Worm (Caenorhabditis elegans) whole organism, early embryonic: ENCODE measurements around the gene fbxb-29.

ENCODE experiments used
- B0310.2 ChIP-seq: sonication (generic microtip); optimal IDR thresholded peaks from 2 replicates; lab custom pipeline; 2016; ENCODE audit warnings: mild to moderate bottlenecking, missing genetic modification characterization, missing compliant biosample characterization
- ama-1 ChIP-seq: fragments of 150-350 bp; optimal IDR thresholded peaks from 2 replicates; lab custom pipeline; 2014
- ceh-13 ChIP-seq: fragments of 200-800 bp; sonication (Bioruptor generic); optimal IDR thresholded peaks from 2 replicates; lab custom pipeline; 2018; ENCODE audit warnings: mild to moderate bottlenecking, missing genetic modification characterization, missing compliant biosample characterization
- ets-7 ChIP-seq: sonication (generic microtip); optimal IDR thresholded peaks from 2 replicates; lab custom pipeline; 2016; ENCODE audit warnings: missing genotype, missing genetic modification characterization, missing compliant biosample characterization
- flt-1 ChIP-seq: fragments of 200-800 bp; sonication (Bioruptor generic); IDR thresholded peaks from 2 replicates; pipeline ENCODE4 v1.3.6; 2022; ENCODE audit warnings: missing genetic modification characterization, missing compliant biosample characterization
- hmbx-1 ChIP-seq: sonication (generic microtip); optimal IDR thresholded peaks from 2 replicates; lab custom pipeline; 2016; ENCODE audit warnings: mild to moderate bottlenecking, missing genetic modification characterization, missing compliant biosample characterization
- hmg-4 ChIP-seq: fragments of 200-800 bp; sonication (Bioruptor generic); optimal IDR thresholded peaks from 2 replicates; lab custom pipeline; 2018; ENCODE audit warnings: mild to moderate bottlenecking, missing genetic modification characterization, missing compliant biosample characterization
- scrt-1 ChIP-seq: fragments of 200-800 bp; sonication (Bioruptor generic); IDR thresholded peaks from 2 replicates; pipeline ENCODE4 v1.3.6; 2022; ENCODE audit warnings: missing genetic modification characterization, missing compliant biosample characterization
- tra-4 ChIP-seq: sonication (generic microtip); optimal IDR thresholded peaks from 2 replicates; lab custom pipeline; 2017; ENCODE audit warnings: missing genetic modification characterization, missing compliant biosample characterization

DNA sequence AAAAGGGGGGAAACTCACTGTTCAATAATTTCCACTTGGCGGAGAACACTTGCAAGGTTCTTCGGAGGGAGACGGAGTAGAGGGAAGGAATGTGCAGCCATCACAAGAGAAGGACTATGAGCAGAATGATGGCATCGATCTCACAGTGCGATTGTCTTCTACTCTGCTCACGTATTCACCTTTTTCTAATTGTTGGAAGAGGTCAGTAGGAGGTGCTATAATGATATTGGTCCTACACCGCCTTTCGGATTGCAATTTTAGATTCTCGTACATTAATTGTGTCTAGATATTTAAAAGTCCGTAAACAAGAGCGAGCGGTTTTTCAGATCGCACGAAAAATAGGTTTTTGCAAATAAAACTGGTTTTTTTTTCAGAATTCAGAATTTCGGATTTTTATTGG lies 41.1 kb upstream of the fbxb-29 start, which contains the start of gene fbxb-39:
- TF ChIP-seq ama-1 (lab: Kevin White, UChicago) (no peak), scrt-1 (no peak), ets-7 (tag; lab: Kevin White, UChicago) (no peak), hmg-4 (GFP tag; lab: Kevin White, UChicago) (no peak), flt-1 (GFP tag; lab: Robert Waterston, UW) (no peak), B0310.2 (tag; lab: Kevin White, UChicago) (no peak), ceh-13 (GFP tag; lab: Kevin White, UChicago) (no peak), tra-4 (tag; lab: Kevin White, UChicago) (no peak), hmbx-1 (tag; lab: Kevin White, UChicago) (no peak)
